Worm (Caenorhabditis elegans) whole organism, midembryonic: Measurements from ENCODE around the gene F22H10.3.

Experiments used
- T22C8.4 ChIP-seq: fragments of 200-800 bp; sonication (Bioruptor generic); IDR thresholded peaks from 2 replicates; pipeline ENCODE4 v1.3.6; 2022; ENCODE audit warnings: missing genetic modification characterization, missing compliant biosample characterization
- flt-1 ChIP-seq: fragments of 200-800 bp; sonication (Bioruptor generic); IDR thresholded peaks from 2 replicates; pipeline ENCODE4 v1.3.6; 2022; ENCODE audit warnings: missing genetic modification characterization, missing compliant biosample characterization

- TF ChIP-seq T22C8.4 (GFP tag; lab: Robert Waterston, UW): no peak
- no peak for TF ChIP-seq flt-1 (GFP tag; lab: Robert Waterston, UW)
Observed at ce11 chrX:16672661-16673060, 4.8 kb downstream of the F22H10.3 start.
